Fruit fly (Drosophila melanogaster) whole organism, prepupa: Measurements from ENCODE around the gene CG16781.

Experiments used
- Blimp-1 ChIP-seq: fragments of 200-800 bp; sonication (Bioruptor generic); optimal IDR thresholded peaks from 3 replicates; lab custom pipeline; 2017; ENCODE audit warnings: missing biosample characterization, missing genetic modification characterization, mild to moderate bottlenecking, moderate library complexity, missing genetic modification reagents
- CG11294 ChIP-seq: fragments of 200-800 bp; sonication (Bioruptor generic); IDR thresholded peaks from 2 replicates; pipeline ENCODE4 v1.3.6; 2022; ENCODE audit warnings: missing biosample characterization, missing genetic modification characterization
- CG11762 ChIP-seq: fragments of 200-800 bp; sonication (Bioruptor generic); optimal IDR thresholded peaks from 3 replicates; lab custom pipeline; 2016; ENCODE audit warnings: missing biosample characterization, missing genetic modification characterization; ENCODE audit not compliant: insufficient read depth
- CG11902 ChIP-seq: fragments of 200-800 bp; sonication (Bioruptor generic); optimal IDR thresholded peaks from 3 replicates; lab custom pipeline; 2016; ENCODE audit warnings: missing biosample characterization, missing genetic modification characterization
- CG15336 ChIP-seq: fragments of 200-800 bp; sonication (Bioruptor generic); IDR thresholded peaks from 2 replicates; pipeline ENCODE4 v1.3.6; 2022; ENCODE audit warnings: missing biosample characterization, missing genetic modification characterization
- CG16779 ChIP-seq: fragments of 200-800 bp; sonication (Bioruptor generic); optimal IDR thresholded peaks from 3 replicates; lab custom pipeline; 2017; ENCODE audit warnings: missing biosample characterization, mild to moderate bottlenecking, missing genetic modification characterization
- CG3032 ChIP-seq: fragments of 200-800 bp; optimal IDR thresholded peaks from 2 replicates; lab custom pipeline; 2019; ENCODE audit warnings: missing biosample characterization, mild to moderate bottlenecking, missing genetic modification characterization, moderate library complexity
- CG32006 ChIP-seq: fragments of 200-800 bp; sonication (Bioruptor generic); optimal IDR thresholded peaks from 3 replicates; lab custom pipeline; 2017; ENCODE audit warnings: missing biosample characterization, mild to moderate bottlenecking, missing genetic modification characterization
- CG34406 ChIP-seq: fragments of 200-800 bp; sonication (Bioruptor generic); optimal IDR thresholded peaks from 3 replicates; lab custom pipeline; 2016; ENCODE audit warnings: missing biosample characterization, missing genetic modification characterization
- CG3919 ChIP-seq: fragments of 200-800 bp; sonication (Bioruptor generic); optimal IDR thresholded peaks from 3 replicates; lab custom pipeline; 2016; ENCODE audit warnings: missing biosample characterization, missing genetic modification characterization
- CG4318 ChIP-seq: fragments of 200-800 bp; sonication (Bioruptor generic); optimal IDR thresholded peaks from 3 replicates; lab custom pipeline; 2017; ENCODE audit warnings: missing biosample characterization, mild to moderate bottlenecking, missing genetic modification characterization
- CG6163 ChIP-seq: fragments of 200-800 bp; sonication (Bioruptor generic); IDR thresholded peaks from 3 replicates; pipeline ENCODE4 v1.3.6; 2022; ENCODE audit warnings: missing biosample characterization, missing genetic modification characterization
- CG6792 ChIP-seq: fragments of 200-800 bp; sonication (Bioruptor generic); optimal IDR thresholded peaks from 3 replicates; lab custom pipeline; 2016; ENCODE audit warnings: missing biosample characterization, missing genetic modification characterization
- CG8119 ChIP-seq: fragments of 200-800 bp; sonication (Bioruptor generic); IDR thresholded peaks from 3 replicates; pipeline ENCODE4 v1.3.6; 2022; ENCODE audit warnings: missing biosample characterization, missing genetic modification characterization
- CG8632 ChIP-seq: fragments of 200-800 bp; sonication (Bioruptor generic); optimal IDR thresholded peaks from 3 replicates; lab custom pipeline; 2016; ENCODE audit warnings: missing biosample characterization, missing genetic modification characterization
- CG9139 ChIP-seq: fragments of 200-800 bp; sonication (Bioruptor generic); optimal IDR thresholded peaks from 3 replicates; lab custom pipeline; 2017; ENCODE audit warnings: missing biosample characterization, mild to moderate bottlenecking, missing genetic modification characterization
- Eip78C ChIP-seq: fragments of 200-800 bp; sonication (Bioruptor generic); peaks from one replicate; lab custom pipeline; 2016; ENCODE audit warnings: missing biosample characterization, missing genetic modification characterization
- Eip93F ChIP-seq: fragments of 200-800 bp; sonication (Bioruptor generic); optimal IDR thresholded peaks from 2 replicates; lab custom pipeline; 2016; ENCODE audit warnings: missing biosample characterization, mild to moderate bottlenecking, missing genetic modification characterization
- Ets96B ChIP-seq: fragments of 200-800 bp; optimal IDR thresholded peaks from 2 replicates; lab custom pipeline; 2019; ENCODE audit warnings: missing biosample characterization, mild to moderate bottlenecking, missing genetic modification characterization, moderate library complexity
- Gug ChIP-seq: fragments of 200-800 bp; sonication (Bioruptor generic); IDR thresholded peaks from 2 replicates; pipeline ENCODE4 v1.3.6; 2022; ENCODE audit warnings: missing biosample characterization, missing genetic modification characterization
- Hr4 ChIP-seq: fragments of 200-800 bp; sonication (Bioruptor generic); optimal IDR thresholded peaks from 3 replicates; lab custom pipeline; 2016; ENCODE audit warnings: missing biosample characterization, missing genetic modification characterization
- OdsH ChIP-seq: fragments of 200-800 bp; sonication (Bioruptor generic); optimal IDR thresholded peaks from 3 replicates; lab custom pipeline; 2016; ENCODE audit warnings: missing biosample characterization, missing genetic modification characterization
- Smox ChIP-seq: fragments of 200-800 bp; sonication (Bioruptor generic); optimal IDR thresholded peaks from 3 replicates; lab custom pipeline; 2016; ENCODE audit warnings: missing biosample characterization, missing genetic modification characterization
- Sox15 ChIP-seq: fragments of 200-800 bp; sonication (Bioruptor generic); optimal IDR thresholded peaks from 3 replicates; lab custom pipeline; 2016; ENCODE audit warnings: missing biosample characterization, missing genetic modification characterization
- achi ChIP-seq: fragments of 200-800 bp; sonication (Bioruptor generic); optimal IDR thresholded peaks from 3 replicates; lab custom pipeline; 2016; ENCODE audit warnings: missing biosample characterization, missing genetic modification characterization
- dsx ChIP-seq: fragments of 200-800 bp; optimal IDR thresholded peaks from 3 replicates; lab custom pipeline; 2019; ENCODE audit warnings: missing biosample characterization, mild to moderate bottlenecking, missing genetic modification characterization, moderate library complexity; ENCODE audit not compliant: poor library complexity, severe bottlenecking
- eg ChIP-seq: fragments of 200-800 bp; sonication (Bioruptor generic); IDR thresholded peaks from 3 replicates; pipeline ENCODE4 v1.3.6; 2022; ENCODE audit warnings: missing biosample characterization, missing genetic modification characterization
- esn ChIP-seq: fragments of 200-800 bp; sonication (Bioruptor generic); optimal IDR thresholded peaks from 2 replicates; lab custom pipeline; 2016; ENCODE audit warnings: missing biosample characterization, mild to moderate bottlenecking, missing genetic modification characterization, moderate library complexity
- fd59A ChIP-seq: fragments of 200-800 bp; sonication (Bioruptor generic); optimal IDR thresholded peaks from 2 replicates; lab custom pipeline; 2017; ENCODE audit warnings: missing biosample characterization, mild to moderate bottlenecking, missing genetic modification characterization, missing genetic modification reagents
- fd85E ChIP-seq: fragments of 200-800 bp; sonication (Bioruptor generic); optimal IDR thresholded peaks from 3 replicates; lab custom pipeline; 2016; ENCODE audit warnings: missing biosample characterization, missing genetic modification characterization
- fkh ChIP-seq: fragments of 200-800 bp; sonication (Bioruptor generic); optimal IDR thresholded peaks from 3 replicates; lab custom pipeline; 2017; ENCODE audit warnings: missing biosample characterization, mild to moderate bottlenecking, missing genetic modification characterization, moderate library complexity
- net ChIP-seq: fragments of 200-800 bp; sonication (Bioruptor generic); optimal IDR thresholded peaks from 3 replicates; lab custom pipeline; 2016; ENCODE audit warnings: missing biosample characterization, missing genetic modification characterization
- pdm3 ChIP-seq: fragments of 200-800 bp; sonication (Bioruptor generic); optimal IDR thresholded peaks from 3 replicates; lab custom pipeline; 2016; ENCODE audit warnings: missing biosample characterization, missing genetic modification characterization
- salr ChIP-seq, 2 experiments: fragments of 200-800 bp; sonication (Bioruptor generic); optimal IDR thresholded peaks; 3 replicates each; lab custom pipeline; 2016 to 2018; ENCODE audit warnings: missing biosample characterization in 2 of 2, missing genetic modification characterization in 2 of 2, mild to moderate bottlenecking in 1 of 2
- spab ChIP-seq: fragments of 200-800 bp; sonication (Bioruptor generic); optimal IDR thresholded peaks from 2 replicates; lab custom pipeline; 2017; ENCODE audit warnings: missing biosample characterization, mild to moderate bottlenecking, missing genetic modification characterization, missing genetic modification reagents
- vri ChIP-seq: fragments of 200-800 bp; sonication (Bioruptor generic); optimal IDR thresholded peaks from 3 replicates; lab custom pipeline; 2016; ENCODE audit warnings: missing biosample characterization, mild to moderate bottlenecking, missing genetic modification characterization

CG16781 gene

dm6 chrX:3432928-3433327 lies 30.9 kb downstream of the CG16781 start (continued):
- peak; percentile 44 for TF ChIP-seq vri (GFP tag; lab: Kevin White, UChicago)
- peak; percentile 66 for TF ChIP-seq Smox (GFP tag; lab: Kevin White, UChicago)
- peak; percentile 62 for TF ChIP-seq CG9139 (GFP tag; lab: Kevin White, UChicago)
- TF ChIP-seq OdsH (GFP tag; lab: Kevin White, UChicago), result peak; percentile 86
- peak; percentile 79 for TF ChIP-seq CG34406 (GFP tag; lab: Kevin White, UChicago)
- peak; percentile 72 for TF ChIP-seq dsx (GFP tag; lab: Kevin White, UChicago)
- peak; percentile 49 for TF ChIP-seq CG16779
- TF ChIP-seq fd85E (GFP tag; lab: Kevin White, UChicago), result peak; percentile 70
- TF ChIP-seq CG6163, result peak; percentile 94
- TF ChIP-seq salr (GFP tag; optimal IDR thresholded peaks at IDR 0.05; lab: Kevin White, UChicago), result peak; percentile 64 to 82
- TF ChIP-seq CG8119 (GFP tag; lab: Robert Waterston, UW), result peak; percentile 88
- TF ChIP-seq achi (GFP tag; lab: Kevin White, UChicago), result peak; percentile 80
- TF ChIP-seq eg, result peak; percentile 90
- peak; percentile 86 for TF ChIP-seq CG11762 (GFP tag; lab: Kevin White, UChicago)
- TF ChIP-seq spab (GFP tag; lab: Kevin White, UChicago), result peak; percentile 71
- TF ChIP-seq esn (GFP tag; lab: Kevin White, UChicago), result peak; percentile 81
- TF ChIP-seq fd59A (GFP tag; lab: Kevin White, UChicago), result peak; percentile 79
- TF ChIP-seq Sox15 (GFP tag; lab: Kevin White, UChicago), result peak; percentile 81
- peak; percentile 75 for TF ChIP-seq CG3032 (tag; lab: Kevin White, UChicago)
- TF ChIP-seq Eip93F (GFP tag; lab: Kevin White, UChicago), result no peak
- TF ChIP-seq Ets96B (tag; lab: Kevin White, UChicago), result peak; percentile 83
- TF ChIP-seq Blimp-1, result no peak
- TF ChIP-seq CG11902 (GFP tag; lab: Kevin White, UChicago), result peak; percentile 85
- peak; percentile 77 for TF ChIP-seq CG8632 (GFP tag; lab: Kevin White, UChicago)
- peak; percentile 75 for TF ChIP-seq CG4318 (GFP tag; lab: Kevin White, UChicago)
- TF ChIP-seq Hr4 (GFP tag; lab: Kevin White, UChicago), result peak; percentile 90
- TF ChIP-seq CG11294 (GFP tag; lab: Robert Waterston, UW), result peak; percentile 85
- peak; percentile 90 for TF ChIP-seq CG3919
- TF ChIP-seq, all 60 proteins: peak for 56

DNA sequence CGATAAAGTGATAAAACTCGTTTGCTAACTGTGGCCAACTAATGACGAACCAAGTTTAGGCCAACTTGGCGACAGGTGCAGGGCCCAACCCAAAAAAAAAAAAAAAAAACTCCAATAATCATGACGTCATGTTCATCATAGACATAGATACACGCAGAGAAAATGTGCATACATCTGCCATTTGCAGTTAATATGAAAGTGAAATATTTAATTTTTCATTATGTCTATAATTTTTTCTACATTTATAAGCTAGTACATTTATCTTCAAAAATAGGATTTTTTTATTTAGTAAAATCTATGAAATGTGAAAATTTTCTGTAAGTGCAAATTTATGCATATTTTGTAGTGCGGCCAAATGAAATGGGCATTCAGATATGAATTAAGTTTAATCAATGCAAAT lies 32.2 kb downstream of the CG16781 start:
- TF ChIP-seq CG6792 (GFP tag; lab: Kevin White, UChicago), result no peak
- no peak for TF ChIP-seq net (GFP tag; lab: Kevin White, UChicago)
- peak; percentile 2 for TF ChIP-seq pdm3 (GFP tag; lab: Kevin White, UChicago)
- no peak for TF ChIP-seq spab (GFP tag; lab: Kevin White, UChicago)
- peak; percentile 2 for TF ChIP-seq achi (GFP tag; lab: Kevin White, UChicago)
- peak; percentile 77 for TF ChIP-seq Eip78C (GFP tag; lab: Kevin White, UChicago)
- TF ChIP-seq OdsH (GFP tag; lab: Kevin White, UChicago), result peak; percentile 18
- TF ChIP-seq CG8119 (GFP tag; lab: Robert Waterston, UW), result peak; percentile 53; the same call in 1 of the 3 replicates
- TF ChIP-seq CG15336 (GFP tag; lab: Robert Waterston, UW), result peak; percentile 81
- peak; percentile 54 for TF ChIP-seq Gug (GFP tag; lab: Robert Waterston, UW)
- 0 out of 3 replicates have a peak, but pooled peaks have one; percentile 8 for TF ChIP-seq CG6163
- TF ChIP-seq eg, result peak; percentile 67
- TF ChIP-seq CG32006 (GFP tag; lab: Kevin White, UChicago), result peak; percentile 23

- no peak for TF ChIP-seq CG11762 (GFP tag; lab: Kevin White, UChicago)
- TF ChIP-seq fkh (GFP tag; lab: Kevin White, UChicago), result peak; percentile 46
These were observed 33.9 kb downstream of the CG16781 start for dm6 chrX:3429952-3430351.
